Fruit fly (Drosophila melanogaster): ENCODE data around the gene bor.

DNA sequence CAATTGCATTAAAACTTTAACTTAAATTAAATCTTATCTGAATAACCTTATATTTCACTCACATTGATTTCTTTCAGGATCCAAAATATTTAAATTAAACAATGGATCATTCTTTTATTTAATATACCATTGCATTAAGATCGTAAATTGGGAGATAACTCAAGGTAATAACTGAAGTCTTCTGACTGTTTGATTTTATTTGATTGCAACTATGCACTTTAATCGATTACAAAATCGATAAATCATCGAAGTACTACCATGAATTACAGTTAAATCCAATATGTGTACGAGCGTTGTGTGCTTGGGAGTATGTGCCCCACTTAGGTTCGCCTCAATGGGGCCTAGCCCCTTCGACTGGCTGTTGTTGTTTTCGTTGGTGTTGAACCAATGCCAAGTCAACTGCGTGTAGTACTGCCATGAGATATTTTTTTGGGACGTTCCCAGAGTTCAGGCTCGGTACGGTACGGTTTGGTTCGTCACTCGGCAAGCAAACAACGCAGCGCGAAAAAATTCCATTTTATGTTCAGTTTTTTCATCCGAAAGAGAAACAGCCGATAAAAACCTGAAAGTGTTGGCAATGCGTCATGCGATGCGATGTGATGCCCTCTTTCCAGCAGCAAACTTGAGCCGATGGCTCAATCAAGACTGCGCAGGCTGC, 51.9 kb downstream of the bor start:
- TF ChIP-seq Myc (optimal IDR thresholded peaks at IDR 0.05) (no peak), h (optimal IDR thresholded peaks at IDR 0.05) (no peak), insv (optimal IDR thresholded peaks at IDR 0.05) (no peak)
